Worm (Caenorhabditis elegans) whole organism, L1 larva: Measurements from ENCODE around the gene Y24D9A.6.

Experiments
- C04F5.9 ChIP-seq: sonication (generic microtip); optimal IDR thresholded peaks from 2 replicates; lab custom pipeline; 2016; ENCODE audit warnings: missing genetic modification characterization, missing compliant biosample characterization
- Y116A8C.19 ChIP-seq: sonication (generic microtip); optimal IDR thresholded peaks from 2 replicates; lab custom pipeline; 2016; ENCODE audit warnings: missing compliant biosample characterization, missing genetic modification characterization, borderline replicate concordance
- aha-1 ChIP-seq: fragments of 150-350 bp; optimal IDR thresholded peaks from 2 replicates; lab custom pipeline; 2014; ENCODE audit warnings: missing biosample characterization, missing genetic modification characterization
- blmp-1 ChIP-seq: fragments of 150-350 bp; optimal IDR thresholded peaks from 2 replicates; lab custom pipeline; 2014; ENCODE audit warnings: missing biosample characterization, missing genetic modification characterization
- ceh-8 ChIP-seq: fragments of 200-800 bp; sonication (Bioruptor generic); optimal IDR thresholded peaks from 2 replicates; lab custom pipeline; 2018; ENCODE audit warnings: mild to moderate bottlenecking, missing genetic modification characterization, moderate library complexity, missing compliant biosample characterization
- ceh-82 ChIP-seq, 3 experiments: fragments of 150-350 bp in 1 of 3; sonication (generic microtip) in 2 of 3; optimal IDR thresholded peaks; 2 replicates each; lab custom pipeline; 2014 to 2017; ENCODE audit warnings: missing biosample characterization in 3 of 3, missing genetic modification characterization in 3 of 3
- ceh-88 ChIP-seq: fragments of 200-800 bp; sonication (Bioruptor generic); IDR thresholded peaks from 2 replicates; pipeline ENCODE4 v1.3.6; 2022; ENCODE audit warnings: missing genetic modification characterization, missing compliant biosample characterization
- ces-1 ChIP-seq: fragments of 150-350 bp; optimal IDR thresholded peaks from 2 replicates; lab custom pipeline; 2014; ENCODE audit warnings: missing biosample characterization, missing genetic modification reagents, missing genetic modification characterization
- dpl-1 ChIP-seq, 3 experiments: fragments of 150-350 bp in 2 of 3; sonication (generic microtip) in 1 of 3; optimal IDR thresholded peaks; 2 replicates each; lab custom pipeline; 2014 to 2017; ENCODE audit warnings: missing biosample characterization in 3 of 3, missing genetic modification characterization in 3 of 3, missing genetic modification reagents in 3 of 3
- dsc-1 ChIP-seq: sonication (generic microtip); optimal IDR thresholded peaks from 2 replicates; lab custom pipeline; 2016; ENCODE audit warnings: mild to moderate bottlenecking, missing genetic modification characterization, missing compliant biosample characterization
- efl-1 ChIP-seq, 4 experiments: fragments of 150-350 bp; optimal IDR thresholded peaks in 3 of 4; peaks in 1 of 4; 1 replicate in 1 of 4; 2 replicates in 3 of 4; lab custom pipeline; 2014; ENCODE audit warnings: missing biosample characterization in 2 of 4, missing genetic modification characterization in 2 of 4, missing genetic modification reagents in 2 of 4
- efl-3 ChIP-seq: fragments of 200-800 bp; sonication (Bioruptor generic); optimal IDR thresholded peaks from 2 replicates; lab custom pipeline; 2018; ENCODE audit warnings: mild to moderate bottlenecking, missing genetic modification characterization, missing compliant biosample characterization
- egl-13 ChIP-seq: sonication (generic microtip); optimal IDR thresholded peaks from 2 replicates; lab custom pipeline; 2016; ENCODE audit warnings: missing genotype, missing genetic modification reagents, missing genetic modification characterization, missing compliant biosample characterization
- hlh-4 ChIP-seq: sonication (generic microtip); optimal IDR thresholded peaks from 2 replicates; lab custom pipeline; 2016; ENCODE audit warnings: mild to moderate bottlenecking, missing genetic modification characterization, missing compliant biosample characterization
- jun-1 ChIP-seq: fragments of 150-350 bp; optimal IDR thresholded peaks from 2 replicates; lab custom pipeline; 2014; ENCODE audit warnings: missing biosample characterization, missing genetic modification reagents, missing genetic modification characterization
- lin-13 ChIP-seq: fragments of 150-350 bp; optimal IDR thresholded peaks from 2 replicates; lab custom pipeline; 2014; ENCODE audit warnings: missing biosample characterization, missing genetic modification reagents, missing genetic modification characterization
- lin-14 ChIP-seq: fragments of 200-800 bp; sonication (Bioruptor generic); optimal IDR thresholded peaks from 2 replicates; lab custom pipeline; 2018; ENCODE audit warnings: mild to moderate bottlenecking, missing genetic modification characterization, moderate library complexity, missing compliant biosample characterization
- lin-15B ChIP-seq: fragments of 150-350 bp; sonication (generic microtip); optimal IDR thresholded peaks from 3 replicates; lab custom pipeline; 2014; ENCODE audit warnings: missing biosample characterization, missing genetic modification characterization
- lin-35 ChIP-seq, 2 experiments: fragments of 150-350 bp; optimal IDR thresholded peaks; 2 replicates each; lab custom pipeline; 2014; ENCODE audit warnings: missing biosample characterization in 2 of 2, missing genetic modification characterization in 2 of 2, missing genetic modification reagents in 2 of 2
- lin-39 ChIP-seq: fragments of 150-350 bp; optimal IDR thresholded peaks from 2 replicates; lab custom pipeline; 2014; ENCODE audit warnings: missing biosample characterization, missing genetic modification reagents, missing genetic modification characterization
- lir-3 ChIP-seq: sonication (generic microtip); optimal IDR thresholded peaks from 2 replicates; lab custom pipeline; 2016; ENCODE audit warnings: mild to moderate bottlenecking, missing genetic modification characterization, moderate library complexity, missing compliant biosample characterization; ENCODE audit not compliant: poor library complexity
- lsy-2 ChIP-seq, 2 experiments: fragments of 150-350 bp; optimal IDR thresholded peaks; 2 replicates each; lab custom pipeline; 2014; ENCODE audit warnings: missing biosample characterization in 2 of 2, missing genetic modification characterization in 2 of 2
- mdl-1 ChIP-seq, 2 experiments: fragments of 150-350 bp; optimal IDR thresholded peaks; 2 replicates each; lab custom pipeline; 2014 to 2017; ENCODE audit warnings: missing biosample characterization in 2 of 2, missing genetic modification characterization in 2 of 2, inconsistent platforms in 1 of 2
- mep-1 ChIP-seq: fragments of 150-350 bp; optimal IDR thresholded peaks from 2 replicates; lab custom pipeline; 2014; ENCODE audit warnings: missing biosample characterization, missing genetic modification characterization
- nhr-11 ChIP-seq: fragments of 150-350 bp; optimal IDR thresholded peaks from 2 replicates; lab custom pipeline; 2014; ENCODE audit warnings: missing biosample characterization, missing genetic modification characterization
- nhr-12 ChIP-seq: sonication (generic microtip); optimal IDR thresholded peaks from 2 replicates; lab custom pipeline; 2017; ENCODE audit warnings: missing biosample characterization, missing genetic modification characterization
- nhr-20 ChIP-seq: sonication (generic microtip); optimal IDR thresholded peaks from 2 replicates; lab custom pipeline; 2016; ENCODE audit warnings: mild to moderate bottlenecking, missing genetic modification characterization, missing compliant biosample characterization
- nhr-47 ChIP-seq: sonication (generic microtip); optimal IDR thresholded peaks from 2 replicates; lab custom pipeline; 2016; ENCODE audit warnings: mild to moderate bottlenecking, missing genetic modification characterization, moderate library complexity, missing compliant biosample characterization
- nhr-71 ChIP-seq: sonication (generic microtip); optimal IDR thresholded peaks from 2 replicates; lab custom pipeline; 2016; ENCODE audit warnings: mild to moderate bottlenecking, missing genetic modification characterization, moderate library complexity, missing compliant biosample characterization
- nhr-85 ChIP-seq: sonication (generic microtip); peaks from one replicate; lab custom pipeline; 2016; ENCODE audit warnings: missing genetic modification characterization, inconsistent platforms, missing compliant biosample characterization
- nhr-90 ChIP-seq: sonication (generic microtip); optimal IDR thresholded peaks from 2 replicates; lab custom pipeline; 2016; ENCODE audit warnings: mild to moderate bottlenecking, missing genetic modification characterization, missing compliant biosample characterization; ENCODE audit not compliant: poor library complexity
- rnt-1 ChIP-seq: sonication (generic microtip); optimal IDR thresholded peaks from 2 replicates; lab custom pipeline; 2016; ENCODE audit warnings: mild to moderate bottlenecking, missing genetic modification characterization, moderate library complexity, missing compliant biosample characterization
- snu-23 ChIP-seq: sonication (generic microtip); optimal IDR thresholded peaks from 2 replicates; lab custom pipeline; 2016; ENCODE audit warnings: missing genetic modification characterization, missing compliant biosample characterization
- sox-4 ChIP-seq: sonication (generic microtip); optimal IDR thresholded peaks from 2 replicates; lab custom pipeline; 2016; ENCODE audit warnings: missing genetic modification characterization, missing compliant biosample characterization
- sup-37 ChIP-seq: fragments of 200-800 bp; sonication (Bioruptor generic); optimal IDR thresholded peaks from 2 replicates; lab custom pipeline; 2018; ENCODE audit warnings: mild to moderate bottlenecking, missing genetic modification characterization, missing compliant biosample characterization
- swsn-7 ChIP-seq: sonication (generic microtip); optimal IDR thresholded peaks from 2 replicates; lab custom pipeline; 2016; ENCODE audit warnings: missing genetic modification characterization, missing compliant biosample characterization
- tbx-2 ChIP-seq: sonication (generic microtip); optimal IDR thresholded peaks from 2 replicates; lab custom pipeline; 2016; ENCODE audit warnings: missing genetic modification characterization, missing compliant biosample characterization
- unc-130 ChIP-seq: fragments of 150-350 bp; optimal IDR thresholded peaks from 2 replicates; lab custom pipeline; 2017; ENCODE audit warnings: missing biosample characterization, missing genetic modification characterization, inconsistent platforms
- unc-62 ChIP-seq: fragments of 150-350 bp; optimal IDR thresholded peaks from 2 replicates; lab custom pipeline; 2014; ENCODE audit warnings: missing biosample characterization, missing genetic modification reagents, missing genetic modification characterization
- xbp-1 ChIP-seq: sonication (generic microtip); optimal IDR thresholded peaks from 2 replicates; lab custom pipeline; 2016; ENCODE audit warnings: missing genetic modification characterization, missing compliant biosample characterization
- ztf-11 ChIP-seq, 2 experiments: sonication (generic microtip); optimal IDR thresholded peaks; 2 replicates each; lab custom pipeline; 2016 to 2017; ENCODE audit warnings: missing genetic modification characterization in 2 of 2, missing biosample characterization in 1 of 2, missing compliant biosample characterization in 1 of 2
- ztf-4 ChIP-seq: fragments of 150-350 bp; optimal IDR thresholded peaks from 2 replicates; lab custom pipeline; 2014; ENCODE audit warnings: missing biosample characterization, missing genetic modification characterization

Gene Y24D9A.6

DNA sequence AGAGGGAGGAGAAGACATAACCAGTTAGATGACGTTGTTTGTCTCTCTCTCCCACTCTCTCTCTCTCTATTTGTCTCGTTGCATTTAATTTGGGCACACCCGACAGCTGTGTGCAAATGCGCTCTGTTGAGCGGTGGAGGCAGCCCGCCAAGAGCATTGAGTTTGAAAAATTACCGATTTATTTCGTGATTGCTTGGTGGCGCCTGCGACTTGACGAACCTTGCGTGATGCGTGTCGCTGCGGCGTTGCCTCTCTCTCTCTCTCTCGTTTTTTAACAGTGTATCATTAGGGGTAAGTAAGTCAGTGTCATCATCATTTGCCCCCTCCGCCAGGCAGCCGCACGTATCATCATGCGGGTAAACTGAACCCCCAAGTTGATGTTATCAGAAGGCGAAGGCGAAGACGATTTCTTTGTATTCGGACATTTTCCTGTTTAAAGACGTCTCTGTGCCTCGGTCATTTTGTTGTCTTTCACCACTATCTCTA lies 5.9 kb upstream of the Y24D9A.6 start (continued):
- peak; percentile 7 for TF ChIP-seq sup-37 (GFP tag; lab: Kevin White, UChicago)
- peak; percentile 73 for TF ChIP-seq lin-15B (tag; lab: Kevin White, UChicago)
- TF ChIP-seq, all 84 proteins: peak for 49

DNA sequence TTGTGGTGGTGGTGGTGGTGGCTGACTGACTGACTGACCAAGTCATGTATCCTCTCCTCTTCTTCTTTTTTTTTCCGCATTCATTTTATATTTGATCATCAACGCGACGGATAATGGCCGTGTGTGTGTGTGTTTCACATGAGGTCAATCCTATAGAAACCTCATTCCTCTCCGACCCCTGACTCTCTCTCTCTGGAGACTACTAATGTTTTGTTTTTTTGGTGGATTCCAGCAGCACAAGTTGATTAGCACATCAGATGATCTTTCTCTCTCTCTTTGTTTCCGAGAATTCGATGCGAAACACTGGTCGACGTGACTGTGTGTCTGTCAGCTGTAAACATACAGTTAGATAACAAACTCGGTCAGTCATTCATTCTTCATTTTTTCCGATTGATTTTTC lies 4.9 kb upstream of the Y24D9A.6 start, which contains the start of gene Y24D9A.7:
Y24D9A.7 (minus strand) TSS at position 46 of the 400 bp plus-strand sequence.
- TF ChIP-seq snu-23 (GFP tag; lab: Kevin White, UChicago) (peak; percentile 27), ceh-8 (GFP tag; lab: Kevin White, UChicago) (no peak), nhr-71 (peak; percentile 61), efl-3 (GFP tag; lab: Kevin White, UChicago) (no peak), mep-1 (peak; percentile 21), efl-1 (optimal IDR thresholded peaks at IDR 0.05; lab: Kevin White, UChicago) (no peak), efl-1 (GFP tag; optimal IDR thresholded peaks at IDR 0.05 in 1 of 2; lab: Kevin White, UChicago) (peak in 1 of 2 experiments; percentile 92), lsy-2 (tag; optimal IDR thresholded peaks at IDR 0.05; lab: Kevin White, UChicago) (peak in 1 of 2 experiments; percentile 3), dpl-1 (GFP tag; optimal IDR thresholded peaks at IDR 0.05; lab: Kevin White, UChicago) (peak in 2 of 3 experiments; percentile 7 to 12), blmp-1 (tag; lab: Kevin White, UChicago) (peak; percentile 10), unc-130 (tag; lab: Kevin White, UChicago) (peak; percentile 46), ztf-4 (peak; percentile 55), rnt-1 (tag; lab: Kevin White, UChicago) (peak; percentile 8), lin-35 (GFP tag; optimal IDR thresholded peaks at IDR 0.05; lab: Kevin White, UChicago) (peak in 1 of 2 experiments; percentile 43), ceh-82 (tag; optimal IDR thresholded peaks at IDR 0.05; lab: Kevin White, UChicago) (no peak), nhr-20 (tag; lab: Kevin White, UChicago) (peak; percentile 22), dsc-1 (peak; percentile 19), swsn-7 (tag; lab: Kevin White, UChicago) (no peak), lin-14 (GFP tag; lab: Kevin White, UChicago) (peak; percentile 57)

DNA sequence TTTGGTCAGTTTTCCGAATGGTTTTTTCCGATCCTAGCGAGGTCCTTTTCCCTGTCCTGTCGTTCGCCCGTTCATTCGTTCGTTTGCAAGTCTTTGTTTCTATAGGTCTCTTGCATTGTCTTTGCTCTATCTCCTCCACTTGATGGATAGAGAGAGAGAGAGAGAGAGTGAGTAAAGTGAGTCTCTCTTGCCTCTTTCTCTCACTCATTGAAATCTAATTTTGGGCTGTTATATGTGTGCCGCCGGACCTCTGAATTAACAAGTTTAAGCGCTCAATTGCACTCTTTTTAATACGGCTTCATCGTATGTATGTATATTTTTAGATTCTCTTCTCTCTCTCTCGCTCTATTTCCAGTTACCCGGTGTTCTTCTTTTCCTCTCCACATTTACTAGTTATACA lies 3.7 kb upstream of the Y24D9A.6 start:
- TF ChIP-seq lsy-2 (tag; optimal IDR thresholded peaks at IDR 0.05; lab: Kevin White, UChicago) (peak in 1 of 2 experiments; percentile 22), mep-1 (peak; percentile 2), efl-1 (optimal IDR thresholded peaks at IDR 0.05; lab: Kevin White, UChicago) (no peak), efl-1 (GFP tag; optimal IDR thresholded peaks at IDR 0.05 in 1 of 2; lab: Kevin White, UChicago) (peak in 1 of 2 experiments; percentile 84), lin-14 (GFP tag; lab: Kevin White, UChicago) (peak; percentile 73), nhr-47 (tag; lab: Kevin White, UChicago) (peak; percentile 14), tbx-2 (tag; lab: Kevin White, UChicago) (peak; percentile 2), rnt-1 (tag; lab: Kevin White, UChicago) (peak; percentile 24), Y116A8C.19 (tag; lab: Kevin White, UChicago) (no peak), nhr-71 (no peak), ztf-11 (tag; optimal IDR thresholded peaks at IDR 0.05; lab: Kevin White, UChicago) (no peak), snu-23 (GFP tag; lab: Kevin White, UChicago) (no peak)

DNA sequence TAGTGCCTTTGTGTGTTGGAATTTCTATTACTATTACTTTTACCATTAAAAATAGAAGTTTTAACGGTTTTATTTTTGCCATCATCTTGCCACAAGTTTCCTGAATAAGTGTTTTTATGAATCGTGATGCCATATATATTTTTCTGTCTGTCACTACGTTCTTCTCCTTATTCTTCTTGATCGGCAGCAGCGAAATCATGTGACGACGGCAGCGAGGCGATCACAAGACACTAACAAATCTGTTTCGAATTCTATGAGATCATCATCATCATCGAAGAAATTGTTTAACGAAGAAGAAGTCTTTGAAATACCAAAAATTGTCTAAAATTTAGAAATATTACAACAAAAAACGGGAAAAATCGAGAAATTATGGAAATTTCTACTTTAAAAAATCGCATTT lies 2.2 kb upstream of the Y24D9A.6 start:
- TF ChIP-seq efl-1 (optimal IDR thresholded peaks at IDR 0.05; lab: Kevin White, UChicago), result peak in 1 of 2 experiments; percentile 27
- peak; percentile 9 to 45 for TF ChIP-seq efl-1 (GFP tag; optimal IDR thresholded peaks at IDR 0.05 in 1 of 2; lab: Kevin White, UChicago)
- no peak for TF ChIP-seq ces-1 (GFP tag; lab: Kevin White, UChicago)
- no peak for TF ChIP-seq hlh-4
- no peak for TF ChIP-seq aha-1 (tag; lab: Kevin White, UChicago)
- TF ChIP-seq nhr-12, result no peak
- no peak for TF ChIP-seq ceh-88
- TF ChIP-seq lin-15B (tag; lab: Kevin White, UChicago), result no peak
- peak; percentile 6 for TF ChIP-seq xbp-1
- TF ChIP-seq lin-35 (GFP tag; optimal IDR thresholded peaks at IDR 0.05; lab: Kevin White, UChicago), result peak; percentile 7 to 75
- peak; percentile 1 for TF ChIP-seq nhr-11
- no peak for TF ChIP-seq ceh-8 (GFP tag; lab: Kevin White, UChicago)
- TF ChIP-seq ztf-4, result peak; percentile 39
- TF ChIP-seq C04F5.9 (tag; lab: Kevin White, UChicago), result no peak
- TF ChIP-seq jun-1 (tag; lab: Kevin White, UChicago), result no peak
- no peak for TF ChIP-seq unc-62 (GFP tag; lab: Kevin White, UChicago)
- TF ChIP-seq lir-3 (tag; lab: Kevin White, UChicago), result peak; percentile 24
- TF ChIP-seq lin-13, result peak; percentile 46
- TF ChIP-seq sox-4, result peak; percentile 37
- peak; percentile 96 for TF ChIP-seq nhr-85 (tag; lab: Kevin White, UChicago)
- peak; percentile 87 for TF ChIP-seq snu-23 (GFP tag; lab: Kevin White, UChicago)
- no peak for TF ChIP-seq lin-39 (tag; lab: Kevin White, UChicago)
- peak in 1 of 2 experiments; percentile 78 for TF ChIP-seq mdl-1 (tag; optimal IDR thresholded peaks at IDR 0.05; lab: Kevin White, UChicago)
- no peak for TF ChIP-seq Y116A8C.19 (tag; lab: Kevin White, UChicago)
- peak; percentile 82 for TF ChIP-seq nhr-90 (tag; lab: Kevin White, UChicago)
- peak; percentile 38 for TF ChIP-seq swsn-7 (tag; lab: Kevin White, UChicago)
- no peak for TF ChIP-seq ztf-11 (tag; optimal IDR thresholded peaks at IDR 0.05; lab: Kevin White, UChicago)
- TF ChIP-seq egl-13, result no peak
